Worm (Caenorhabditis elegans) whole organism, L4/young adult: ENCODE measurements around the gene sun-1.

Source experiments
- W03F9.2 ChIP-seq: fragments of 150-350 bp; optimal IDR thresholded peaks from 2 replicates; lab custom pipeline; 2014; ENCODE audit warnings: missing biosample characterization, missing genetic modification characterization
- dao-5 ChIP-seq: sonication (generic microtip); optimal IDR thresholded peaks from 2 replicates; lab custom pipeline; 2016; ENCODE audit warnings: missing genotype, missing genetic modification characterization, moderate library complexity, missing compliant biosample characterization
- him-1 ChIP-seq: sonication (generic microtip); optimal IDR thresholded peaks from 2 replicates; lab custom pipeline; 2016; ENCODE audit warnings: missing genotype, missing genetic modification reagents, missing genetic modification characterization, missing compliant biosample characterization

DNA sequence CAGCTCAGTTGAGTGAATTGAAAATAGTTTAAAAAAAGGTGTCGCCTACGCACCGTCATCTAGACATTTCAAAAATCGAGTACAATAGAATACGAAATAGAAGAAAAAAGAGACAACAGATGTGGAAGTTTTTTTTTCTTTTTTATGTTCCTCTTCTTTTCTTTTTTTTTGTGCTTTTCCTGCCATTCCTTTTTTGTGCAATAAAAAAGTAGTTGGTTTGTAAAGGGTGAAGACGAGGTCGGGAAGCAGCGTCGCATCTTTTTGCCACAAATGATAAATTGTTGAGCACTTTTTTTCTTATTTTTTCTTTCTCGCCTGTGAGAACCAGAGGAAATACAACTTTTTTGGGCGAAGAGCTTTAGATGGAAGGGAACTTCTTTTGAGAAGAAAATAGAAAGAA lies 13.2 kb upstream of the sun-1 start:
- TF ChIP-seq him-1 (tag; lab: Kevin White, UChicago), result no peak
- TF ChIP-seq dao-5 (tag; lab: Kevin White, UChicago), result no peak
- TF ChIP-seq W03F9.2, result no peak
